Fruit fly (Drosophila melanogaster) whole organism, pupa: ENCODE results near the gene CG33090.

Source experiments
- CG10348 ChIP-seq: fragments of 200-800 bp; sonication (Bioruptor generic); IDR thresholded peaks from 2 replicates; pipeline ENCODE4 v1.3.6; 2022; ENCODE audit warnings: missing biosample characterization, missing genetic modification characterization
- CG12605 ChIP-seq: fragments of 200-800 bp; sonication (Bioruptor generic); IDR thresholded peaks from 2 replicates; pipeline ENCODE4 v1.3.6; 2022; ENCODE audit warnings: missing biosample characterization, missing genetic modification characterization
- CG13204 ChIP-seq: fragments of 200-800 bp; sonication (Bioruptor generic); optimal IDR thresholded peaks from 2 replicates; lab custom pipeline; 2018; ENCODE audit warnings: missing biosample characterization, mild to moderate bottlenecking, missing genetic modification characterization, moderate library complexity
- CG14655 ChIP-seq: fragments of 200-800 bp; sonication (Bioruptor generic); optimal IDR thresholded peaks from 3 replicates; lab custom pipeline; 2017; ENCODE audit warnings: mild to moderate bottlenecking, missing biosample characterization, missing genetic modification reagents, missing genetic modification characterization
- CG15710 ChIP-seq: fragments of 200-800 bp; sonication (Bioruptor generic); optimal IDR thresholded peaks from 2 replicates; lab custom pipeline; 2018; ENCODE audit warnings: missing biosample characterization, mild to moderate bottlenecking, missing genetic modification characterization, moderate library complexity
- CG17806 ChIP-seq: fragments of 200-800 bp; sonication (Bioruptor generic); optimal IDR thresholded peaks from 2 replicates; lab custom pipeline; 2018; ENCODE audit warnings: missing biosample characterization, mild to moderate bottlenecking, missing genetic modification characterization, moderate library complexity
- CG32121 ChIP-seq: fragments of 200-800 bp; sonication (Bioruptor generic); IDR thresholded peaks from 2 replicates; pipeline ENCODE4 v1.3.6; 2022; ENCODE audit warnings: missing biosample characterization, missing genetic modification characterization
- CG34367 ChIP-seq: fragments of 200-800 bp; sonication (Bioruptor generic); optimal IDR thresholded peaks from 2 replicates; lab custom pipeline; 2018; ENCODE audit warnings: missing biosample characterization, mild to moderate bottlenecking, missing genetic modification characterization
- CG4496 ChIP-seq: fragments of 200-800 bp; sonication (Bioruptor generic); IDR thresholded peaks from 3 replicates; pipeline ENCODE4 v1.3.6; 2022; ENCODE audit warnings: missing biosample characterization, missing genetic modification characterization
- CG8159 ChIP-seq: fragments of 200-800 bp; sonication (Bioruptor generic); optimal IDR thresholded peaks from 3 replicates; lab custom pipeline; 2018; ENCODE audit warnings: missing biosample characterization, mild to moderate bottlenecking, missing genetic modification characterization, moderate library complexity
- CG8301 ChIP-seq: fragments of 200-800 bp; sonication (Bioruptor generic); optimal IDR thresholded peaks from 2 replicates; lab custom pipeline; 2018; ENCODE audit warnings: missing biosample characterization, mild to moderate bottlenecking, missing genetic modification characterization
- CG9948 ChIP-seq: fragments of 200-800 bp; sonication (Bioruptor generic); optimal IDR thresholded peaks from 2 replicates; lab custom pipeline; 2018; ENCODE audit warnings: missing biosample characterization, mild to moderate bottlenecking, missing genetic modification characterization, moderate library complexity
- D1 ChIP-seq: fragments of 200-800 bp; sonication (Bioruptor generic); optimal IDR thresholded peaks from 2 replicates; lab custom pipeline; 2018; ENCODE audit warnings: missing biosample characterization, mild to moderate bottlenecking, missing genetic modification characterization, moderate library complexity
- EcR ChIP-seq: fragments of 200-800 bp; sonication (Bioruptor generic); optimal IDR thresholded peaks from 3 replicates; lab custom pipeline; 2019; ENCODE audit warnings: missing biosample characterization, missing genetic modification characterization, mild to moderate bottlenecking, moderate library complexity, missing genetic modification reagents
- Ets98B ChIP-seq: fragments of 200-800 bp; sonication (Bioruptor generic); IDR thresholded peaks from 2 replicates; pipeline ENCODE4 v1.3.6; 2022; ENCODE audit warnings: missing biosample characterization, missing genetic modification characterization
- Pif1A ChIP-seq: fragments of 200-800 bp; sonication (Bioruptor generic); optimal IDR thresholded peaks from 3 replicates; lab custom pipeline; 2016; ENCODE audit warnings: missing biosample characterization, missing genetic modification characterization
- Pif1B ChIP-seq: fragments of 200-800 bp; sonication (Bioruptor generic); optimal IDR thresholded peaks from 3 replicates; lab custom pipeline; 2016; ENCODE audit warnings: missing biosample characterization, missing genetic modification characterization
- Snoo ChIP-seq: fragments of 200-800 bp; sonication (Bioruptor generic); optimal IDR thresholded peaks from 3 replicates; lab custom pipeline; 2017; ENCODE audit warnings: missing biosample characterization, mild to moderate bottlenecking, missing genetic modification characterization, inconsistent platforms
- fd96Ca ChIP-seq: fragments of 200-800 bp; sonication (Bioruptor generic); IDR thresholded peaks from 3 replicates; pipeline ENCODE4 v1.3.6; 2022; ENCODE audit warnings: missing biosample characterization, missing genetic modification characterization
- gl ChIP-seq: fragments of 200-800 bp; sonication (Bioruptor generic); optimal IDR thresholded peaks from 2 replicates; lab custom pipeline; 2018; ENCODE audit warnings: missing biosample characterization, mild to moderate bottlenecking, missing genetic modification characterization
- rn ChIP-seq: fragments of 200-800 bp; sonication (Bioruptor generic); IDR thresholded peaks from 2 replicates; pipeline ENCODE4 v1.3.6; 2022; ENCODE audit warnings: missing biosample characterization, missing genetic modification characterization

CG33090 gene

dm6 chr2L:14337940-14338339 is 4.0 kb downstream of the CG33090 start, which contains the start of gene CG15286:
Gene CG15286 (plus strand): TSS chr2L:14338240.
- TF ChIP-seq rn (GFP tag; lab: Robert Waterston, UW), result no peak
- no peak for TF ChIP-seq D1 (tag; lab: Kevin White, UChicago)

- no peak for TF ChIP-seq rn (GFP tag; lab: Robert Waterston, UW)
- TF ChIP-seq CG34367 (tag; lab: Kevin White, UChicago), result no peak
Measured at dm6 chr2L:14340964-14341363, 7.0 kb downstream of the CG33090 start.

- TF ChIP-seq gl (tag; lab: Kevin White, UChicago) (no peak), CG15710 (tag; lab: Kevin White, UChicago) (no peak), fd96Ca (GFP tag; lab: Robert Waterston, UW) (no peak), EcR (GFP tag; lab: Kevin White, UChicago) (no peak), D1 (tag; lab: Kevin White, UChicago) (no peak), CG32121 (no peak), CG12605 (no peak), CG13204 (GFP tag; lab: Kevin White, UChicago) (no peak), CG34367 (tag; lab: Kevin White, UChicago) (no peak), rn (GFP tag; lab: Robert Waterston, UW) (no peak), CG9948 (tag; lab: Kevin White, UChicago) (no peak), CG8301 (tag; lab: Kevin White, UChicago) (no peak), CG4496 (GFP tag; lab: Robert Waterston, UW) (no peak), Pif1B (GFP tag; lab: Kevin White, UChicago) (no peak)
Measured at dm6 chr2L:14346588-14346987, 12.6 kb downstream of the CG33090 start, which contains the start of gene Send2. Gene Send2 (minus strand): TSS chr2L:14346688.

- TF ChIP-seq EcR (GFP tag; lab: Kevin White, UChicago), result no peak
- 0 out of 3 replicates have a peak, but pooled peaks have one; percentile 7 for TF ChIP-seq CG4496 (GFP tag; lab: Robert Waterston, UW)
Measured at dm6 chr2L:14348602-14349001, 14.6 kb downstream of the CG33090 start, which contains the start of gene mTTF. Gene mTTF (minus strand): TSS chr2L:14348790.

- TF ChIP-seq CG10348 (no peak), CG12605 (no peak), Pif1B (GFP tag; lab: Kevin White, UChicago) (no peak)
Measured at dm6 chr2L:14350587-14350986, 16.6 kb downstream of the CG33090 start.

dm6 chr2L:14351441-14352127 is 17.6 kb downstream of the CG33090 start, which contains the start of gene CG43052:
Gene CG43052 (plus strand): TSS chr2L:14352077.
- TF ChIP-seq CG9948 (tag; lab: Kevin White, UChicago) (no peak), CG14655 (no peak), CG34367 (tag; lab: Kevin White, UChicago) (no peak), D1 (tag; lab: Kevin White, UChicago) (no peak), fd96Ca (GFP tag; lab: Robert Waterston, UW) (no peak), CG15710 (tag; lab: Kevin White, UChicago) (no peak), CG13204 (GFP tag; lab: Kevin White, UChicago) (no peak), CG32121 (no peak), CG10348 (no peak), CG17806 (tag; lab: Kevin White, UChicago) (no peak), CG8301 (tag; lab: Kevin White, UChicago) (no peak), Pif1A (GFP tag; lab: Kevin White, UChicago) (no peak), rn (GFP tag; lab: Robert Waterston, UW) (no peak)

- TF ChIP-seq CG15710 (tag; lab: Kevin White, UChicago) (peak; percentile 79), CG9948 (tag; lab: Kevin White, UChicago) (peak; percentile 64), CG12605 (peak; percentile 85), rn (GFP tag; lab: Robert Waterston, UW) (peak; percentile 55; the same call in 1 of the 2 replicates), CG8301 (tag; lab: Kevin White, UChicago) (peak; percentile 79), CG34367 (tag; lab: Kevin White, UChicago) (peak; percentile 57), CG10348 (peak; percentile 47; the same call in 1 of the 2 replicates), Ets98B (GFP tag; lab: Robert Waterston, UW) (peak; percentile 85), D1 (tag; lab: Kevin White, UChicago) (peak; percentile 74), Pif1B (GFP tag; lab: Kevin White, UChicago) (peak; percentile 72), gl (tag; lab: Kevin White, UChicago) (peak; percentile 35), CG13204 (GFP tag; lab: Kevin White, UChicago) (peak; percentile 34), CG8159 (peak; percentile 67), Snoo (tag; lab: Kevin White, UChicago) (peak; percentile 58), Pif1A (GFP tag; lab: Kevin White, UChicago) (no peak), CG4496 (GFP tag; lab: Robert Waterston, UW) (peak; percentile 92), CG17806 (tag; lab: Kevin White, UChicago) (peak; percentile 76), fd96Ca (GFP tag; lab: Robert Waterston, UW) (peak; percentile 83), CG14655 (peak; percentile 81), EcR (GFP tag; lab: Kevin White, UChicago) (peak; percentile 19), CG32121 (peak; percentile 90)
Measured at dm6 chr2L:14355033-14355851, 21.3 kb downstream of the CG33090 start, which contains the start of gene Rab14. Gene Rab14 (plus strand): TSS chr2L:14355145.
